Worm (Caenorhabditis elegans): ENCODE measurements around the gene clec-136.

- TF ChIP-seq F10E7.11 (tag; optimal IDR thresholded peaks at IDR 0.05) (no peak), sea-2 (GFP tag; IDR thresholded peaks at IDR 0.05) (no peak), Y56A3A.18 (GFP tag; IDR thresholded peaks at IDR 0.05) (no peak), unc-62 (GFP tag; optimal IDR thresholded peaks at IDR 0.05) (no peak), D2030.7 (GFP tag; IDR thresholded peaks at IDR 0.05) (no peak), F52B5.7 (tag; optimal IDR thresholded peaks at IDR 0.05) (no peak), lsy-27 (tag; optimal IDR thresholded peaks at IDR 0.05; ENCODE audit: borderline replicate concordance, insufficient read depth) (no peak), Y67H2A.10 (GFP tag; conservative IDR thresholded peaks at IDR 0.05) (no peak), him-1 (tag; optimal IDR thresholded peaks at IDR 0.05) (no peak), egrh-3 (GFP tag; IDR thresholded peaks at IDR 0.05) (no peak), ama-1 (optimal IDR thresholded peaks at IDR 0.05) (no peak), ama-1 (GFP tag; optimal IDR thresholded peaks at IDR 0.05) (no peak), aptf-3 (GFP tag; IDR thresholded peaks at IDR 0.05) (no peak), sptf-2 (GFP tag; optimal IDR thresholded peaks at IDR 0.05) (no peak)
Measured at ce11 chrII:4648785-4649184, 32.4 kb upstream of the clec-136 start, which contains the start of gene lgc-27.
